Fruit fly (Drosophila melanogaster) whole organism, prepupa: Measurements from ENCODE around the gene toe.

Source experiments
- Blimp-1 ChIP-seq: fragments of 200-800 bp; sonication (Bioruptor generic); optimal IDR thresholded peaks from 3 replicates; lab custom pipeline; 2017; ENCODE audit warnings: missing biosample characterization, missing genetic modification characterization, mild to moderate bottlenecking, moderate library complexity, missing genetic modification reagents
- CG16779 ChIP-seq: fragments of 200-800 bp; sonication (Bioruptor generic); optimal IDR thresholded peaks from 3 replicates; lab custom pipeline; 2017; ENCODE audit warnings: missing biosample characterization, mild to moderate bottlenecking, missing genetic modification characterization
- CG31627 ChIP-seq: fragments of 200-800 bp; sonication (Bioruptor generic); optimal IDR thresholded peaks from 3 replicates; lab custom pipeline; 2016; ENCODE audit warnings: missing biosample characterization, missing genetic modification characterization
- CG3919 ChIP-seq: fragments of 200-800 bp; sonication (Bioruptor generic); optimal IDR thresholded peaks from 3 replicates; lab custom pipeline; 2016; ENCODE audit warnings: missing biosample characterization, missing genetic modification characterization
- CG9139 ChIP-seq: fragments of 200-800 bp; sonication (Bioruptor generic); optimal IDR thresholded peaks from 3 replicates; lab custom pipeline; 2017; ENCODE audit warnings: missing biosample characterization, mild to moderate bottlenecking, missing genetic modification characterization
- Gug ChIP-seq: fragments of 200-800 bp; sonication (Bioruptor generic); IDR thresholded peaks from 2 replicates; pipeline ENCODE4 v1.3.6; 2022; ENCODE audit warnings: missing biosample characterization, missing genetic modification characterization
- OdsH ChIP-seq: fragments of 200-800 bp; sonication (Bioruptor generic); optimal IDR thresholded peaks from 3 replicates; lab custom pipeline; 2016; ENCODE audit warnings: missing biosample characterization, missing genetic modification characterization
- Sox102F ChIP-seq: fragments of 200-800 bp; sonication (Bioruptor generic); optimal IDR thresholded peaks from 2 replicates; lab custom pipeline; 2016; ENCODE audit warnings: missing biosample characterization, mild to moderate bottlenecking, missing genetic modification characterization
- esn ChIP-seq: fragments of 200-800 bp; sonication (Bioruptor generic); optimal IDR thresholded peaks from 2 replicates; lab custom pipeline; 2016; ENCODE audit warnings: missing biosample characterization, mild to moderate bottlenecking, missing genetic modification characterization, moderate library complexity
- topi ChIP-seq: fragments of 200-800 bp; sonication (Bioruptor generic); optimal IDR thresholded peaks from 3 replicates; lab custom pipeline; 2016; ENCODE audit warnings: missing biosample characterization, missing genetic modification characterization

dm6 chr3L:12395871-12396270 lies 36.6 kb downstream of the toe start, which contains the start of gene Obp69a:
- TF ChIP-seq CG3919 (GFP tag; lab: Kevin White, UChicago) = no peak
- TF ChIP-seq Blimp-1 (GFP tag; lab: Kevin White, UChicago) = no peak
- TF ChIP-seq CG16779 (tag; lab: Kevin White, UChicago) = no peak
- TF ChIP-seq esn (GFP tag; lab: Kevin White, UChicago) = no peak
- no peak for TF ChIP-seq CG9139 (GFP tag; lab: Kevin White, UChicago)
- TF ChIP-seq topi (GFP tag; lab: Kevin White, UChicago) = no peak
- no peak for TF ChIP-seq Sox102F (GFP tag; lab: Kevin White, UChicago)
- no peak for TF ChIP-seq Gug (GFP tag; lab: Robert Waterston, UW)
- TF ChIP-seq CG31627 = no peak
- TF ChIP-seq OdsH = no peak
